Fruit fly (Drosophila melanogaster): ENCODE results near the gene Npc2b.

Npc2b gene

dm6 chr3R:14052182-14053036 lies 36.9 kb upstream of the Npc2b start (continued):
- TF ChIP-seq CG11456 (GFP tag; IDR thresholded peaks at IDR 0.05) (peak; percentile 86), Oli (tag; optimal IDR thresholded peaks at IDR 0.05) (peak; percentile 84), CG32532 (GFP tag; IDR thresholded peaks at IDR 0.05) (peak; percentile 95), zfh1 (GFP tag; IDR thresholded peaks at IDR 0.05) (peak; percentile 71), gsb (GFP tag; IDR thresholded peaks at IDR 0.05) (peak; percentile 91), vnd (GFP tag; IDR thresholded peaks at IDR 0.05; ENCODE audit: partially characterized antibody) (no peak), Eip74EF (GFP tag; optimal IDR thresholded peaks at IDR 0.05) (peak in 1 of 2 experiments; percentile 45), CG2712 (tag; optimal IDR thresholded peaks at IDR 0.05) (peak; percentile 73), Hand (GFP tag; optimal IDR thresholded peaks at IDR 0.05) (peak; percentile 86), Kr (GFP tag; optimal IDR thresholded peaks at IDR 0.05) (no peak), esg (GFP tag; conservative IDR thresholded peaks at IDR 0.05) (peak; percentile 80), abd-A (tag; optimal IDR thresholded peaks at IDR 0.05) (no peak), CG13296 (GFP tag; optimal IDR thresholded peaks at IDR 0.05) (peak; percentile 89), CTCF (GFP tag; optimal IDR thresholded peaks at IDR 0.05) (peak; percentile 4), CG8765 (GFP tag; IDR thresholded peaks at IDR 0.05) (peak; percentile 52; the same call in 1 of the 2 replicates), ara (GFP tag; IDR thresholded peaks at IDR 0.05) (no peak; the same call in 1 of the 2 replicates), cwo (GFP tag; optimal IDR thresholded peaks at IDR 0.05) (peak; percentile 85), HmgD (GFP tag; optimal IDR thresholded peaks at IDR 0.05) (peak; percentile 40), sna (GFP tag; IDR thresholded peaks at IDR 0.05; ENCODE audit: partially characterized antibody) (no peak), ranshi (GFP tag; IDR thresholded peaks at IDR 0.05) (peak; percentile 79), CG9797 (GFP tag; optimal IDR thresholded peaks at IDR 0.05) (no peak), amos (GFP tag; IDR thresholded peaks at IDR 0.05; ENCODE audit: partially characterized antibody) (no peak), CG13894 (tag; optimal IDR thresholded peaks at IDR 0.05) (peak; percentile 69), CG5953 (GFP tag; IDR thresholded peaks at IDR 0.05) (no peak), B-H2 (GFP tag; optimal IDR thresholded peaks at IDR 0.05) (peak; percentile 57), Dip2 (GFP tag; IDR thresholded peaks at IDR 0.05) (0 out of 2 replicates have a peak, but pooled peaks have one; percentile 34), CG14441 (GFP tag; IDR thresholded peaks at IDR 0.05) (peak; percentile 87), sqz (GFP tag; optimal IDR thresholded peaks at IDR 0.05) (peak; percentile 44), CG16815 (GFP tag; optimal IDR thresholded peaks at IDR 0.05) (peak; percentile 77), CG3726 (GFP tag; IDR thresholded peaks at IDR 0.05) (peak; percentile 75; the same call in 2 of the 3 replicates), lov (optimal IDR thresholded peaks at IDR 0.05) (no peak), lov (GFP tag; IDR thresholded peaks at IDR 0.05) (no peak), fru (optimal IDR thresholded peaks at IDR 0.05) (no peak), z (GFP tag; IDR thresholded peaks at IDR 0.05) (no peak), CG3407 (GFP tag; optimal IDR thresholded peaks at IDR 0.05) (peak; percentile 47), CG15479 (GFP tag; optimal IDR thresholded peaks at IDR 0.05) (no peak), Awh (GFP tag; IDR thresholded peaks at IDR 0.05) (no peak), CG32772 (GFP tag; IDR thresholded peaks at IDR 0.05) (peak; percentile 77), CG18262 (tag; optimal IDR thresholded peaks at IDR 0.05) (peak; percentile 63), crc (GFP tag; optimal IDR thresholded peaks at IDR 0.05) (peak; percentile 81), CoRest (tag; optimal IDR thresholded peaks at IDR 0.05) (peak; percentile 93), CG4404 (GFP tag; IDR thresholded peaks at IDR 0.05) (peak; percentile 83), CG17912 (GFP tag; optimal IDR thresholded peaks at IDR 0.05) (no peak), tna (GFP tag; IDR thresholded peaks at IDR 0.05; ENCODE audit: partially characterized antibody) (no peak), lilli (GFP tag; optimal IDR thresholded peaks at IDR 0.05) (peak; percentile 94), Drgx (GFP tag; IDR thresholded peaks at IDR 0.05) (peak; percentile 94), pfk (GFP tag; optimal IDR thresholded peaks at IDR 0.05) (peak; percentile 96), pzg (GFP tag; optimal IDR thresholded peaks at IDR 0.05) (peak; percentile 4), chm (GFP tag; IDR thresholded peaks at IDR 0.05) (no peak), sisA (GFP tag; IDR thresholded peaks at IDR 0.05) (peak; percentile 75)

Data from whole organism, embryonic.